Worm (Caenorhabditis elegans) whole organism, L2 larva: ENCODE results near the gene arid-1.

Source experiments
- C34F6.9 ChIP-seq: fragments of 150-350 bp; optimal IDR thresholded peaks from 2 replicates; lab custom pipeline; 2014; ENCODE audit warnings: missing biosample characterization, missing genetic modification characterization
- F13H6.1 ChIP-seq: sonication (generic microtip); optimal IDR thresholded peaks from 2 replicates; lab custom pipeline; 2016; ENCODE audit warnings: missing genetic modification characterization, missing compliant biosample characterization
- Y55F3AM.14 ChIP-seq: fragments of 200-800 bp; sonication (Bioruptor generic); optimal IDR thresholded peaks from 2 replicates; lab custom pipeline; 2018; ENCODE audit warnings: mild to moderate bottlenecking, missing genetic modification characterization, missing compliant biosample characterization
- ZK546.5 ChIP-seq: sonication (generic microtip); optimal IDR thresholded peaks from 2 replicates; lab custom pipeline; 2017; ENCODE audit warnings: missing biosample characterization, missing genetic modification characterization
- alr-1 ChIP-seq: fragments of 150-350 bp; optimal IDR thresholded peaks from 2 replicates; lab custom pipeline; 2014; ENCODE audit warnings: missing biosample characterization, missing genetic modification characterization
- aly-2 ChIP-seq: fragments of 150-350 bp; optimal IDR thresholded peaks from 2 replicates; lab custom pipeline; 2014; ENCODE audit warnings: missing biosample characterization, missing genetic modification characterization
- ama-1 ChIP-seq: fragments of 150-350 bp; optimal IDR thresholded peaks from 2 replicates; lab custom pipeline; 2018; ENCODE audit warnings: inconsistent platforms
- blmp-1 ChIP-seq: sonication (generic microtip); optimal IDR thresholded peaks from 2 replicates; lab custom pipeline; 2017; ENCODE audit warnings: missing genetic modification characterization, mild to moderate bottlenecking, missing compliant biosample characterization, antibody characterized with exemption, moderate library complexity; ENCODE audit not compliant: insufficient read depth
- ceh-16 ChIP-seq: fragments of 150-350 bp; optimal IDR thresholded peaks from 2 replicates; lab custom pipeline; 2014; ENCODE audit warnings: missing biosample characterization, missing genetic modification characterization
- ceh-82 ChIP-seq: fragments of 150-350 bp; optimal IDR thresholded peaks from 2 replicates; lab custom pipeline; 2014; ENCODE audit warnings: missing biosample characterization, missing genetic modification characterization
- crh-2 ChIP-seq: sonication (generic microtip); optimal IDR thresholded peaks from 2 replicates; lab custom pipeline; 2017; ENCODE audit warnings: missing biosample characterization, missing genetic modification characterization
- dmd-4 ChIP-seq: sonication (generic microtip); optimal IDR thresholded peaks from 2 replicates; lab custom pipeline; 2017; ENCODE audit warnings: missing biosample characterization, missing genetic modification characterization
- egl-27 ChIP-seq: sonication (generic microtip); optimal IDR thresholded peaks from 3 replicates; lab custom pipeline; 2017; ENCODE audit warnings: missing biosample characterization, missing genetic modification reagents, missing genetic modification characterization
- elt-1 ChIP-seq: fragments of 150-350 bp; optimal IDR thresholded peaks from 2 replicates; lab custom pipeline; 2014; ENCODE audit warnings: missing biosample characterization, missing genetic modification characterization
- elt-3 ChIP-seq: sonication (generic microtip); optimal IDR thresholded peaks from 2 replicates; lab custom pipeline; 2017; ENCODE audit warnings: missing biosample characterization, missing genetic modification characterization
- fos-1 ChIP-seq: fragments of 150-350 bp; optimal IDR thresholded peaks from 2 replicates; lab custom pipeline; 2014; ENCODE audit warnings: missing biosample characterization, missing genetic modification characterization
- gmeb-1 ChIP-seq: fragments of 150-350 bp; optimal IDR thresholded peaks from 2 replicates; lab custom pipeline; 2014; ENCODE audit warnings: missing biosample characterization, missing genetic modification characterization
- lin-11 ChIP-seq: fragments of 150-350 bp; sonication (generic microtip); optimal IDR thresholded peaks from 2 replicates; lab custom pipeline; 2014; ENCODE audit warnings: missing biosample characterization, missing genetic modification characterization, inconsistent platforms, mixed read lengths
- lin-13 ChIP-seq: fragments of 150-350 bp; optimal IDR thresholded peaks from 2 replicates; lab custom pipeline; 2014; ENCODE audit warnings: missing biosample characterization, missing genetic modification reagents, missing genetic modification characterization
- lin-39 ChIP-seq: fragments of 150-350 bp; optimal IDR thresholded peaks from 2 replicates; lab custom pipeline; 2014; ENCODE audit warnings: missing biosample characterization, missing genetic modification reagents, missing genetic modification characterization
- lsy-2 ChIP-seq, 2 experiments: fragments of 150-350 bp in 1 of 2; sonication (generic microtip) in 1 of 2; optimal IDR thresholded peaks; 2 replicates each; lab custom pipeline; 2014 to 2017; ENCODE audit warnings: missing biosample characterization in 2 of 2, missing genetic modification characterization in 2 of 2
- mab-5 ChIP-seq: fragments of 150-350 bp; optimal IDR thresholded peaks from 2 replicates; lab custom pipeline; 2014; ENCODE audit warnings: missing biosample characterization, missing genetic modification characterization
- mbf-1 ChIP-seq: sonication (generic microtip); optimal IDR thresholded peaks from 2 replicates; lab custom pipeline; 2017; ENCODE audit warnings: missing biosample characterization, missing genetic modification characterization
- mdl-1 ChIP-seq, 2 experiments: fragments of 150-350 bp in 1 of 2; sonication (generic microtip) in 1 of 2; optimal IDR thresholded peaks; 2 replicates each; lab custom pipeline; 2017; ENCODE audit warnings: missing biosample characterization in 2 of 2, missing genetic modification characterization in 2 of 2
- nhr-10 ChIP-seq: sonication (generic microtip); optimal IDR thresholded peaks from 2 replicates; lab custom pipeline; 2017; ENCODE audit warnings: missing biosample characterization, missing genetic modification characterization
- nhr-11 ChIP-seq: fragments of 150-350 bp; optimal IDR thresholded peaks from 2 replicates; lab custom pipeline; 2014; ENCODE audit warnings: missing biosample characterization, missing genetic modification characterization
- nhr-12 ChIP-seq: fragments of 150-350 bp; optimal IDR thresholded peaks from 2 replicates; lab custom pipeline; 2014; ENCODE audit warnings: missing biosample characterization, missing genetic modification characterization
- nhr-129 ChIP-seq: fragments of 150-350 bp; optimal IDR thresholded peaks from 2 replicates; lab custom pipeline; 2014; ENCODE audit warnings: missing biosample characterization, missing genetic modification characterization
- nhr-21 ChIP-seq: fragments of 150-350 bp; optimal IDR thresholded peaks from 2 replicates; lab custom pipeline; 2014; ENCODE audit warnings: missing biosample characterization, missing genetic modification characterization
- nhr-23 ChIP-seq: fragments of 150-350 bp; optimal IDR thresholded peaks from 2 replicates; lab custom pipeline; 2014; ENCODE audit warnings: missing biosample characterization, missing genetic modification reagents, missing genetic modification characterization
- nhr-237 ChIP-seq: fragments of 150-350 bp; optimal IDR thresholded peaks from 2 replicates; lab custom pipeline; 2014; ENCODE audit warnings: missing biosample characterization, missing genetic modification characterization
- nhr-25 ChIP-seq: fragments of 150-350 bp; sonication (generic microtip); optimal IDR thresholded peaks from 3 replicates; lab custom pipeline; 2014; ENCODE audit warnings: missing biosample characterization, missing genetic modification characterization
- nhr-6 ChIP-seq: fragments of 150-350 bp; optimal IDR thresholded peaks from 2 replicates; lab custom pipeline; 2014; ENCODE audit warnings: missing biosample characterization, missing genetic modification characterization
- nhr-77 ChIP-seq: fragments of 150-350 bp; optimal IDR thresholded peaks from 2 replicates; lab custom pipeline; 2014; ENCODE audit warnings: missing biosample characterization, missing genetic modification characterization
- peb-1 ChIP-seq: fragments of 150-350 bp; optimal IDR thresholded peaks from 2 replicates; lab custom pipeline; 2014; ENCODE audit warnings: missing biosample characterization, missing genetic modification characterization
- sem-4 ChIP-seq: fragments of 150-350 bp; optimal IDR thresholded peaks from 2 replicates; lab custom pipeline; 2014; ENCODE audit warnings: missing biosample characterization, missing genetic modification reagents, missing genetic modification characterization
- skn-1 ChIP-seq: sonication (generic microtip); optimal IDR thresholded peaks from 2 replicates; lab custom pipeline; 2017; ENCODE audit warnings: missing biosample characterization, missing genetic modification characterization
- sma-3 ChIP-seq: sonication (generic microtip); optimal IDR thresholded peaks from 2 replicates; lab custom pipeline; 2016; ENCODE audit warnings: missing genetic modification reagents, missing genetic modification characterization, missing compliant biosample characterization
- sma-9 ChIP-seq, 2 experiments: fragments of 150-350 bp in 1 of 2; sonication (generic microtip) in 1 of 2; optimal IDR thresholded peaks; 2 replicates each; lab custom pipeline; 2014 to 2016; ENCODE audit warnings: missing genetic modification characterization in 2 of 2, mild to moderate bottlenecking in 1 of 2, missing biosample characterization in 1 of 2, missing compliant biosample characterization in 1 of 2, missing genetic modification reagents in 1 of 2, moderate library complexity in 1 of 2
- snpc-4 ChIP-seq: fragments of 150-350 bp; optimal IDR thresholded peaks from 2 replicates; lab custom pipeline; 2014; ENCODE audit warnings: missing biosample characterization, missing genetic modification characterization
- unc-39 ChIP-seq: fragments of 150-350 bp; optimal IDR thresholded peaks from 2 replicates; lab custom pipeline; 2014; ENCODE audit warnings: missing biosample characterization, missing genetic modification characterization
- unc-55 ChIP-seq: fragments of 150-350 bp; sonication (generic microtip); optimal IDR thresholded peaks from 3 replicates; lab custom pipeline; 2014; ENCODE audit warnings: missing biosample characterization, missing genetic modification reagents, missing genetic modification characterization
- unc-62 ChIP-seq: fragments of 150-350 bp; optimal IDR thresholded peaks from 2 replicates; lab custom pipeline; 2014; ENCODE audit warnings: missing biosample characterization, missing genetic modification reagents, missing genetic modification characterization
- zag-1 ChIP-seq: fragments of 150-350 bp; optimal IDR thresholded peaks from 2 replicates; lab custom pipeline; 2014; ENCODE audit warnings: missing biosample characterization, missing genetic modification characterization
- ztf-1 ChIP-seq: fragments of 200-800 bp; sonication (Bioruptor generic); conservative IDR thresholded peaks from 2 replicates; pipeline ENCODE4 v1.3.6; 2022; ENCODE audit warnings: missing genetic modification characterization, missing compliant biosample characterization
- ztf-11 ChIP-seq: sonication (generic microtip); optimal IDR thresholded peaks from 2 replicates; lab custom pipeline; 2017; ENCODE audit warnings: missing biosample characterization, missing genetic modification characterization
- ztf-4 ChIP-seq: fragments of 150-350 bp; optimal IDR thresholded peaks from 2 replicates; lab custom pipeline; 2014; ENCODE audit warnings: missing biosample characterization, missing genetic modification characterization

The arid-1 gene

ce11 chrV:173437-173836 lies 12.5 kb upstream of the arid-1 start:
- TF ChIP-seq sma-3 (no peak), ceh-82 (tag; lab: Kevin White, UChicago) (no peak), nhr-11 (tag; lab: Kevin White, UChicago) (no peak), lin-11 (tag; lab: Kevin White, UChicago) (no peak), nhr-25 (tag; lab: Kevin White, UChicago) (no peak), fos-1 (tag; lab: Kevin White, UChicago) (no peak), ZK546.5 (tag; lab: Kevin White, UChicago) (no peak), C34F6.9 (tag; lab: Kevin White, UChicago) (no peak), nhr-77 (tag; lab: Kevin White, UChicago) (no peak), gmeb-1 (no peak)
- TF ChIP-seq, all 48 proteins: peak for 0

ce11 chrV:174520-174919 lies 11.4 kb upstream of the arid-1 start:
- TF ChIP-seq ZK546.5 (tag; lab: Kevin White, UChicago) (no peak), Y55F3AM.14 (GFP tag; lab: Kevin White, UChicago) (no peak), ceh-16 (no peak), lin-13 (no peak), unc-62 (GFP tag; lab: Kevin White, UChicago) (no peak), unc-55 (no peak), nhr-25 (tag; lab: Kevin White, UChicago) (no peak), ama-1 (lab: Kevin White, UChicago) (no peak), C34F6.9 (tag; lab: Kevin White, UChicago) (no peak), elt-1 (tag; lab: Kevin White, UChicago) (no peak)
- TF ChIP-seq, all 48 proteins: peak for 0

ce11 chrV:176870-177467 lies 9.0 kb upstream of the arid-1 start, which contains the start of gene cul-3:
Gene cul-3, plus strand, starts transcription at chrV:177417.
- TF ChIP-seq crh-2 (tag; lab: Kevin White, UChicago) (peak; percentile 72), peb-1 (no peak), sem-4 (tag; lab: Kevin White, UChicago) (no peak), F13H6.1 (tag; lab: Kevin White, UChicago) (peak; percentile 56), nhr-23 (tag; lab: Kevin White, UChicago) (no peak), aly-2 (tag; lab: Kevin White, UChicago) (no peak), sma-9 (GFP tag; optimal IDR thresholded peaks at IDR 0.05; lab: Kevin White, UChicago) (no peak), sma-9 (tag; optimal IDR thresholded peaks at IDR 0.05; lab: Kevin White, UChicago) (no peak), unc-39 (no peak), nhr-25 (tag; lab: Kevin White, UChicago) (peak; percentile 61), nhr-6 (tag; lab: Kevin White, UChicago) (no peak), mab-5 (tag; lab: Kevin White, UChicago) (peak; percentile 28), dmd-4 (tag; lab: Kevin White, UChicago) (no peak), nhr-10 (tag; lab: Kevin White, UChicago) (peak; percentile 39), lin-11 (tag; lab: Kevin White, UChicago) (peak; percentile 19), lsy-2 (tag; optimal IDR thresholded peaks at IDR 0.05; lab: Kevin White, UChicago) (peak; percentile 74 to 84), sma-3 (peak; percentile 39), mdl-1 (tag; optimal IDR thresholded peaks at IDR 0.05; lab: Kevin White, UChicago) (no peak), Y55F3AM.14 (GFP tag; lab: Kevin White, UChicago) (no peak), elt-3 (tag; lab: Kevin White, UChicago) (no peak), nhr-12 (tag; lab: Kevin White, UChicago) (no peak), zag-1 (tag; lab: Kevin White, UChicago) (no peak), ztf-1 (GFP tag; lab: Robert Waterston, UW) (no peak), fos-1 (tag; lab: Kevin White, UChicago) (peak; percentile 15), skn-1 (no peak), blmp-1 (tag; lab: Kevin White, UChicago) (no peak), lin-13 (peak; percentile 48), ceh-82 (tag; lab: Kevin White, UChicago) (no peak), nhr-11 (tag; lab: Kevin White, UChicago) (no peak), alr-1 (no peak), egl-27 (tag; lab: Kevin White, UChicago) (peak; percentile 42), nhr-237 (no peak), nhr-77 (tag; lab: Kevin White, UChicago) (no peak), gmeb-1 (peak; percentile 79), unc-55 (peak; percentile 65), ama-1 (lab: Kevin White, UChicago) (no peak), nhr-21 (peak; percentile 36), snpc-4 (tag; lab: Kevin White, UChicago) (no peak), elt-1 (tag; lab: Kevin White, UChicago) (no peak), lin-39 (tag; lab: Kevin White, UChicago) (no peak), ztf-11 (no peak), mbf-1 (no peak), ZK546.5 (tag; lab: Kevin White, UChicago) (no peak), C34F6.9 (tag; lab: Kevin White, UChicago) (peak; percentile 73), unc-62 (GFP tag; lab: Kevin White, UChicago) (no peak), ztf-4 (tag; lab: Kevin White, UChicago) (peak; percentile 3), nhr-129 (tag; lab: Kevin White, UChicago) (peak; percentile 24)
